Worm (Caenorhabditis elegans): ENCODE measurements around the gene Y25C1A.13.

Y25C1A.13 gene

DNA sequence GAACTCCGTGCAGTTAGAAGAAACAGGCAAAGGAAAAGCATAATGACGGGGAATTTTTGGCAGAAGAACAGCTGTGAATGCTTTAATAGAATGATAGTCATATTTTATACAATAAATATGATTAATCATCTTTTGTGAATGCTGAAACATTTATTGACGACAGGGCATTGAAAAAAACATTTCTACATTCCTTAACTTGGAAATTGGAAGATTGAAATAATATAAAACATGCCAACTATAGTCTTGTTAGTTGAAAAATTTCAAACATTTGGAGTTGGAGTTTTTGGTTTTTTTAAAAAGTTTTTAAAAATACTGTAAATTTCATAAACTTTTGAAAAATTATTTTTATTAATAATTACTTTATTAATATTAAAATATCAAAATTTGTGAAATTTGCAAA, 14.2 kb downstream of the Y25C1A.13 start, which contains the start of gene Y25C1A.14 (continued):
- TF ChIP-seq nfya-1 (tag; optimal IDR thresholded peaks at IDR 0.05; ENCODE audit: borderline replicate concordance, insufficient read depth), result no peak
- TF ChIP-seq hlh-12 (tag; optimal IDR thresholded peaks at IDR 0.05), result no peak
- no peak for TF ChIP-seq snpc-3.4 (tag; optimal IDR thresholded peaks at IDR 0.05)

DNA sequence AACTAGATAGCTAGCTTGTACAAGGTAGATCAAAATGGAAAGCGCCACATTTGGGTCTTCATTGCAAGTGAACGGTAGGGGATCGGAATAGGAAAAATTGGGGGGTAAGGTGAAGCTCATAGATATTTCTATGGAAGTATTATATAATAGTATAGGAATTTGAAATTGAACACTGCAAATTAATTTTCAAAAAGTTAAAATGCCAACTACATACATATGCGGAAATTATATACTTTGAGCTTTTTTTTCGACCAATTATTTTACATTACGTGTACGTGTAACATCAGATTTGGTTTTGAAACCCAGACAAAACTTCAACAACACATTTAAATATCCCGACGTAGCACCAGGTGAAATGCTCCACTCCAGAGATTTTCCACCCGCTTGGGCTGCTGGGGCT, 15.0 kb downstream of the Y25C1A.13 start, which contains the start of gene srg-23:
Gene srg-23 (minus strand): TSS at position 101 of the 400 bp plus-strand sequence.
- TF ChIP-seq egl-44 (GFP tag; IDR thresholded peaks at IDR 0.05) (no peak), athp-1 (tag; optimal IDR thresholded peaks at IDR 0.05) (no peak), Y53G8AR.9 (GFP tag; conservative IDR thresholded peaks at IDR 0.05) (no peak), xnd-1 (tag; optimal IDR thresholded peaks at IDR 0.05) (no peak), cebp-1 (GFP tag; IDR thresholded peaks at IDR 0.05) (no peak), cebp-1 (tag; optimal IDR thresholded peaks at IDR 0.05) (no peak), ztf-22 (GFP tag; optimal IDR thresholded peaks at IDR 0.05) (no peak), ztf-26 (tag; optimal IDR thresholded peaks at IDR 0.05) (no peak), efl-1 (GFP tag; optimal IDR thresholded peaks at IDR 0.05) (no peak), pbrm-1 (GFP tag; IDR thresholded peaks at IDR 0.05) (no peak), let-526 (GFP tag; IDR thresholded peaks at IDR 0.05) (no peak)

DNA sequence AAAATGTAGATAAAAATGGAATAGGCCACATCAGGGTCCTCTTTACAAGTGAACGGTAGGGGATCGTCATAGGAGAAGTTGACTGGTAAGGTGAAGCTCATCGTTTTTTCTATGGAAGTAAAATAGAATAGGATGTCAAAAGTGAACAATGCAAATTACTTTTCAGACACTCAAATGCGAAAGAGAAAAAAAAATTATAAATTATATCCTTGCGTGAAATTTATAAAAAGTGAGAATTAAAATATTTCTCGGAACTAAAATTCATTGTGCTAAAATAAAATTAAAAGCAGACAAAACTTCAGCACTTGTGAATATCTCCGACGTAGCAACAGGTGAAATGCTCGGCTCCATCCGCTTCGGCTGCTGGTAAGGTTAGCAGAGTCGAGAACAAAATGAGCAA, 17.7 kb downstream of the Y25C1A.13 start, which contains the start of gene srg-22:
Gene srg-22 (minus strand): TSS at position 101 of the 400 bp plus-strand sequence.
- TF ChIP-seq Y79H2A.3 (GFP tag; conservative IDR thresholded peaks at IDR 0.05) (no peak), snpc-3.4 (tag; optimal IDR thresholded peaks at IDR 0.05) (no peak)

DNA sequence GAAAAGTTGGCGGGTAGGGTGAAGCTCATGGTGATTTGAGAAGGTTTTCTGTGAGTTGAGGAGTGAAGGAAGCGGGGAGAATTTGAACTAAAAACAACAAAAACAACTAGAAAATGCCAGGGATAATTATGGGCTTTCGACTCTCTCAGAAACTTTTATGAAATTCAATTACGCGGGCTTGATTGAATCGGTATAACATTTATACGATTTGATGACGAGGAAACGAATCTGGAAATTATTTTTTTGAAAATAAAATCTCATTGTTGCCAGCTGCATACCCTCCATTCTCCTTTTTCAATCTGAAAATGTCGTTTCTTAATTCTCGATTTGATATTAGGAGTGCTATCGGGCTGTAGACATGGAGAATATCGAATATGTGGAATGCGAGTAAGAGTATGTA, 19.8 kb downstream of the Y25C1A.13 start, which contains the start of gene srg-21:
Gene srg-21 (minus strand): TSS at position 101 of the 400 bp plus-strand sequence.
- TF ChIP-seq F39B2.1 (GFP tag; IDR thresholded peaks at IDR 0.05) (no peak), ZK185.1 (tag; optimal IDR thresholded peaks at IDR 0.05; ENCODE audit: poor library complexity, severe bottlenecking) (no peak), ama-1 (optimal IDR thresholded peaks at IDR 0.05) (no peak), ama-1 (GFP tag; optimal IDR thresholded peaks at IDR 0.05) (no peak), egrh-3 (GFP tag; IDR thresholded peaks at IDR 0.05) (no peak), sdz-38 (tag; optimal IDR thresholded peaks at IDR 0.05) (no peak), hmg-1.2 (GFP tag; IDR thresholded peaks at IDR 0.05) (no peak), zfh-2 (GFP tag; conservative IDR thresholded peaks at IDR 0.05) (no peak), chd-7 (tag; optimal IDR thresholded peaks at IDR 0.05) (no peak)

DNA sequence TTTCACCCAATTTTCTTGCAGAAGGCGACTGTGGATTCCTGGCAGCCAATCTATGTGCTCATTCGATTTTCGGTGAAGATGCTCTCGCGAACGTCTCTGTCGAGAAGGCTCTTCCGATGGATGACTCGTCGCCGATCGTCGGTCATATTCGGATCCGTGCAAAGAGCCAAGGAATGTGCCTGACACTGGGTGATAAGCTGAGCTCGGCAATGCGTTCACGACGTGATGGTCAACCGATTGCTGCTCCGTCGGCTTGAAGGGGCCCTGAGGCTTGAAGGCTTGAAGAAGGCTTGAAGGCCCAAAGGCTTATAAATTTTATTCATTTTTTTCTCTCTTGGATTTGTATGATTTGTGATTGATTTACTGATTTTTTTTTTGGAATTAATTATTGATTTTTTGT, 23.9 kb downstream of the Y25C1A.13 start:
- no peak for TF ChIP-seq ceh-91 (GFP tag; IDR thresholded peaks at IDR 0.05)
- TF ChIP-seq zfh-2 (GFP tag; conservative IDR thresholded peaks at IDR 0.05), result peak; percentile 67

DNA sequence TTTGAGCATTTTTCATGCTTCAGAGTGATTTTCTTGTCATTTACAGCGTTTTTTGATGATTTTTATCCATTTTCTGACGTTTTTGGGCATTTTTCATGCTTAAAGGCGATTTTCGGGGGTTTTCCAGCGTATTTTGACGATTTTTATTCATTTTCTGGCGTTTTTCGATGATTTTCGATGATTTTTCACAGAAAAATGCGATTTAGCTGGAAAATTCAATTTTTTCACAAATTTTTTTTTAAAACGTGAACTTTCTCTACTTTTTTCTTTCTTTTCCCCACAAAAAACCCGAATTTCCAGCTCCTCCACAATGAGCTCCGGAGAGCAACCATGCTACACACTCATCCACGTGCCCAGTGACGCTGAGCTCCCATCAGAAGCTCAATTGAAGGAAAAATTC, 32.6 kb downstream of the Y25C1A.13 start, which contains the start of gene copb-1:
Gene copb-1 (plus strand): TSS at position 301 of the 400 bp plus-strand sequence.
- TF ChIP-seq atf-7 (tag; optimal IDR thresholded peaks at IDR 0.05) (no peak), Y95B8A.8 (GFP tag; IDR thresholded peaks at IDR 0.05) (no peak), dpff-1 (tag; optimal IDR thresholded peaks at IDR 0.05) (no peak), lsy-27 (tag; optimal IDR thresholded peaks at IDR 0.05; ENCODE audit: borderline replicate concordance, insufficient read depth) (no peak), madf-8 (GFP tag; conservative IDR thresholded peaks at IDR 0.05) (no peak), zfh-2 (GFP tag; conservative IDR thresholded peaks at IDR 0.05) (no peak), hsf-1 (GFP tag; IDR thresholded peaks at IDR 0.05) (no peak), mxl-1 (tag; optimal IDR thresholded peaks at IDR 0.05) (no peak), tbp1 (GFP tag; optimal IDR thresholded peaks at IDR 0.05) (no peak), T07F8.4 (tag; optimal IDR thresholded peaks at IDR 0.05) (no peak), ceh-58 (GFP tag; IDR thresholded peaks at IDR 0.05) (no peak), rec-8 (tag; optimal IDR thresholded peaks at IDR 0.05) (no peak), snpc-1.3 (tag; optimal IDR thresholded peaks at IDR 0.05; ENCODE audit: insufficient read depth) (no peak), athp-1 (tag; optimal IDR thresholded peaks at IDR 0.05) (no peak), Y67H2A.10 (GFP tag; conservative IDR thresholded peaks at IDR 0.05) (no peak), sptf-2 (GFP tag; optimal IDR thresholded peaks at IDR 0.05) (no peak), ceh-27 (GFP tag; optimal IDR thresholded peaks at IDR 0.05) (no peak), egl-18 (GFP tag; IDR thresholded peaks at IDR 0.05) (no peak)

Data from whole organism, young adult.